Worm (Caenorhabditis elegans): ENCODE data around the gene cyp-35D1.

DNA sequence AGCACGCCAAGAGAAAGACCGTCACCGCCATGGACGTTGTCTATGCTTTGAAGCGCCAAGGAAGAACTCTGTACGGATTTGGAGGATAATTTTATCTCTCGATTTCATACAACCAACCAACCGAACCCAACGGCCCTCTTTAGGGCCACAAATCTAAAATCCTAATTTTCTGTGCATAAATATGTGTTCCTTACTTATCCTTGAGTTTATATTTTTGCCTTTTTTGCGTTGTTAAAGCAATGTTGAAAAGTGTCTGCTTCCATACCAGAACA lies 26.4 kb upstream of the cyp-35D1 start:
- TF ChIP-seq elt-3 (tag; optimal IDR thresholded peaks at IDR 0.05), result no peak
- TF ChIP-seq nhr-21 (tag; optimal IDR thresholded peaks at IDR 0.05), result no peak
- no peak for TF ChIP-seq elt-1 (tag; optimal IDR thresholded peaks at IDR 0.05)
- no peak for TF ChIP-seq unc-39 (tag; optimal IDR thresholded peaks at IDR 0.05)
- no peak for TF ChIP-seq nhr-11 (tag; optimal IDR thresholded peaks at IDR 0.05)
- TF ChIP-seq unc-62 (GFP tag; optimal IDR thresholded peaks at IDR 0.05), result no peak
- TF ChIP-seq skn-1 (tag; optimal IDR thresholded peaks at IDR 0.05), result no peak
- TF ChIP-seq sem-4 (tag; optimal IDR thresholded peaks at IDR 0.05), result no peak
- no peak for TF ChIP-seq fos-1 (tag; optimal IDR thresholded peaks at IDR 0.05)
- no peak for TF ChIP-seq ama-1 (optimal IDR thresholded peaks at IDR 0.05)
- no peak for TF ChIP-seq snpc-4 (tag; optimal IDR thresholded peaks at IDR 0.05)
- no peak for TF ChIP-seq ceh-82 (tag; optimal IDR thresholded peaks at IDR 0.05)
- TF ChIP-seq dmd-4 (tag; optimal IDR thresholded peaks at IDR 0.05), result no peak
- no peak for TF ChIP-seq nhr-6 (tag; optimal IDR thresholded peaks at IDR 0.05)
